Worm (Caenorhabditis elegans) whole organism, dauer: ENCODE results near the gene eor-2.
A peak's percentile ranks its signal among the peaks of the same experiment; 100 is the strongest.

Experiments used
- unc-62 ChIP-seq: sonication (generic microtip); optimal IDR thresholded peaks from 2 replicates; lab custom pipeline; 2017; ENCODE audit warnings: missing biosample characterization, missing genetic modification reagents, missing genetic modification characterization

Gene eor-2

DNA sequence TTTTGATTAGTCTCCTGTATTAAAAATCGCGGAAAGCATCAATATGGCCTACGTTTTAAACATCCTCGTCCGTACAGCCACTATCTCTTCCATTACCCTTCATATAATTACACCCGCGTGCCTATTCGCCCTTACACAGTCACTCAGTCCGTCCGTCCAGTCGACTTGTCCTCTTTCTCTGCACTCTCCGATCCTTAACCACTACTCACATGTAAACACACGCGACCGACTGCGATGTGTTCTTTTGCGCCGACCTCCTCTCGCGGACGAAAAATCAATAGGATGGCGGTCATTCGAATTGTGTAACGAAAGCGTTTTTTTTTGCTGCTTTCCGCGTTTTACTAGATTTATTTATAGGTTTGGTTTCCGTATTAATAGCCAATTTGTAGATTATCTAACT is at the start of gene eor-2:
eor-2 (plus strand) TSS at position 342 of the 400 bp plus-strand sequence.
- TF ChIP-seq unc-62 (GFP tag; lab: Kevin White, UChicago) = no peak

DNA sequence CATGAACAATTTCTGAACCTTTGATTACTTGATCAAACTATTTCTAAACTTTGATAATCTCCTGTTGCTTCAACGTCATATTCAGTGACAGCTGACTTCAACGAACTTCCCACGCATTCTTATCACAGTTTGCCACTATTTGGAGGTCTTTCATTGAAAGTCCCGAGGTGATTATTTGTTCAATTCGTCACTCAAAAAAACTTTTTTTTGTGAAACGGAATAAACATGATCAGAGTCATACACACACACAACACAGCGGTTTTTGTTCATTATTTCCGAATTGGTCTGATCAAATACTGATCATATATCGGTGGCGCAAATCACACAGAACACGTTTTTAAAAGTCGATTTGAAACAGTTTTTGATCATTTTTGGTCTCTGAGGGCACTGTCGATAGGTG is 46.4 kb upstream of the eor-2 start:
- no peak for TF ChIP-seq unc-62 (GFP tag; lab: Kevin White, UChicago)

ce11 chrX:14557352-14557935 is 45.4 kb upstream of the eor-2 start:
- no peak for TF ChIP-seq unc-62 (GFP tag; lab: Kevin White, UChicago)

DNA sequence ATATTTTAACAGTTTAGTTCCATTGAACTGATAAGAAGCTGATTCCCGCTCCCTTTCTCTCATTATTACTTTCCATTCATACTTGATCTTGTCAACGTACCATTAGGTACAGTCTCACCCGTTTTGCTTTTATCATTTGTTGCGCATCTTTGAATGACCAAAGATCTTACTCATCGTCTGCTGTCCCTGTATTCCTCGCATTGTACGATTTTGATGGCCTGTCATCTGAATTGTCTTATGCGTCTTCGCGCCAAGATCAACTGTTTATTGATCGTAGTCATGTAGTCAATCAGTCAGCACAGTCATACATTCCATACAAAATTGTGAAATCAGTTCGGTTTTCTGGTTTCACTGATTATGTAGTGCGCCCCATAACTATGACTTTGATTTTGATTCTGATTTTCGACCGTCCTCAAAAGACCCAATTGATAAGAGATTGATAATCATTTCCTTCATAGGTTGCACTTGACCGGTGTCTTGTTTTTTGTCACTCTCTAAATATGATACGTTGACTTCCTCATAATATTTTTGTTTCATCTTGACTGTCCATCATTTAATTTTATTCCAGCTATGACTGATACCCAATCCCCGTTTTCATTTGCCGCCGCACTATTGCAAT is 44.8 kb upstream of the eor-2 start, which contains the start of gene nhr-3:
nhr-3 (plus strand) TSS at position 569 of the 619 bp plus-strand sequence.
- TF ChIP-seq unc-62 (GFP tag; lab: Kevin White, UChicago) = no peak

DNA sequence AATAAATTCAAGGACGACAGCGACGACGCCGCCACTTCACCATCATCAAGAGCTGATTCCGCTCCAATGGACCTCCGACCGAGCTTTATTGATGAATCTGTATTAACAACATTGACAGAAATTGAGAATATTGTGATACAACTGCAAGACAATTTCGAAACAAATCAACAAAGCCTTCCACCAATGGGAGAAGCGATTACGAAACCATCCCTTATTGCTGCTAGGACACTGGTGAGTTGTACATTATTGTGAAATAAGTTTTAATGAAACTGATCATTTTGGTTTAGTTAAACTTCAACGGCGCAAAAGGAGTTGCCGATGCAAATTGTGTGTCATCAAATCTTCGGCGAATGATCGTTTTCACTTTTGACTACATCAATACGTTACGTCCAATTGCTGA is 43.7 kb upstream of the eor-2 start:
- no peak for TF ChIP-seq unc-62 (GFP tag; lab: Kevin White, UChicago)

ce11 chrX:14559519-14560296 is 43.1 kb upstream of the eor-2 start:
- TF ChIP-seq unc-62 (GFP tag; lab: Kevin White, UChicago) = no peak

ce11 chrX:14560297-14560680 is 42.5 kb upstream of the eor-2 start:
- peak; percentile 47 for TF ChIP-seq unc-62 (GFP tag; lab: Kevin White, UChicago)

DNA sequence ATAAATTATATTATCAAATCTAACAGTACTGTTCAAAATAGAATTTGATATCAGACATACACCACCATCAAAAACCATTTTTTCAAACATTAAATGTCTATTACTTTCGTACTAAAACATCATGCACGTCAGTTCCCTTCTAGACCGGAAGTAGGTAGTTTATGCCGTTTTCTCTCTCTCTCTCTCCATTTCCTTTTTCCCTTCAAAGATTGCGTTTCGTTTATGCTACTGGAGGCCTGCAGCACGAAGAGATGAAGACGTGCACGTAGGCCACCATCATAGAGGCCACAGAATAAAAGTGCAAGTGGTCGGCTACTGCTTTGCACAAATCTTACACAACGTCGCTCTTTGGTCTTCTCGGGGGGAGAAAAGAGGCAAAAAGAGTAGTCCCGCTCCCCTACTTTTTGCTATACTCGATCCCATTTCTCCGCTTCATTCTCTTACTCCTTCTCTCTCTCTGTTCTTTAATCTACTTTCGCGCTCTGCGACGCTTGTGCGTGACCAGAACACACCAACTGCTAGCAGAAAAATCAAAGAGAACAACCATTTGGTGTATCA is 41.3 kb upstream of the eor-2 start:
- no peak for TF ChIP-seq unc-62 (GFP tag; lab: Kevin White, UChicago)

- no peak for TF ChIP-seq unc-62 (GFP tag; lab: Kevin White, UChicago)
Observed at ce11 chrX:14562286-14563086, 40.3 kb upstream of the eor-2 start.

DNA sequence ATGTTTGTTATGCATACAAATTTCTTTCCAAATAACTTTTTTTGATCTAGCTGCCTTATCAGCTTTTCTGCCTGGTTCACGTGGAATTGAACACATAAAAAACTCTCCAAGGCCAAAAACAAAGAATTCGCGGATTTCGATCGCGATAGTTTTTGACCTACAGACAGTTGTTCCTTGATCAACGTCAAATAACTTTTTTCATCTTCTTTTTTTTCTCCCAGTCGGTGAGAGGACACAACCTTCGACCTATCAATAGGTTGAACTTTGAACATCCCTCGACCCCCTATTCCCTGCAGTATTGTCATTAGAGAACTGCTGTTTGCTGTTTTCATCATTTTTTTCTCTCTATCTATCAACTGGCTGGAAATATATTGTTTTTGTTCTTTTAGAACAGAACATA is 39.0 kb upstream of the eor-2 start:
- TF ChIP-seq unc-62 (GFP tag; lab: Kevin White, UChicago) = no peak

ce11 chrX:14565245-14565644 is 37.6 kb upstream of the eor-2 start:
- TF ChIP-seq unc-62 (GFP tag; lab: Kevin White, UChicago) = no peak

DNA sequence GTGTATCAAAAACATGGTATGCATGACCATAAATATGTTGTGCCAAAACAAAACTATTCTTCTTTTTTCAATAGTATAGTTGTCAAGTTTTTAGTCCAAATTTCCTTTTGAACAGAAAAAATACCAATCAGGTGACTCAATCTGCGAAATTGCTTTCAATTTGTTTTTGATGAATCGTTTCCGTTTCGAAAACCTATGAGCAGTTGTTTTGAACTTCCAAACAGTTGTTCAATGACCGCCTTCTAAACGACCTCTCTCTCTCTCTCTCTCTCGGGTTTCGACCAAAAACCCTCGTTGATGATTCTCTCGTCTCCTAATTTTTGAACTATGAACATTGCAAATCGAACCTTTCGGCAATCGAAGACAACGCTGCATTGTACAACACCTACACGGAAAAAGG is 36.8 kb upstream of the eor-2 start:
- TF ChIP-seq unc-62 (GFP tag; lab: Kevin White, UChicago) = no peak

- TF ChIP-seq unc-62 (GFP tag; lab: Kevin White, UChicago) = no peak
Observed at ce11 chrX:14568258-14568763, 34.5 kb upstream of the eor-2 start.

- TF ChIP-seq unc-62 (GFP tag; lab: Kevin White, UChicago) = no peak
Observed at ce11 chrX:14571277-14571676, 31.5 kb upstream of the eor-2 start.

DNA sequence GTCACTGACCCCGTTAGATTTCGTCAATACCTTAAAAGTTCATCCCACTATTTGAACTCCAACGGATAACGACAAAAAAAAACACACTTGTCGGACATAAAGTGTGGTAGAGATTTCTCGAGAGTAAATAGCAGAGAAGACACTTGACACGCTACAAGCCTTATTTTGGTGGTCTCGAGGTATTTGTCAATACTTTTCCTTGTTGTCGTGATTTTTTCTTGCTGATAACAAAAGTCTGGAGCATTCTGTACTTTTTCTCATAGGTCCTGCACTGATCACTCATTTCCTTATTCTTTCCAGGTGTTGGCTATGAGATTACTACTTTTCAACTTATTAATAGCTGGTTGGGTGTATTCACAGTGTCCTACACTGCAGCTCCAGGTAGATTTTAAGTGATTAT is 30.4 kb upstream of the eor-2 start, which contains the start of gene lron-1:
lron-1 (plus strand) TSS at position 301 of the 400 bp plus-strand sequence.
- TF ChIP-seq unc-62 (GFP tag; lab: Kevin White, UChicago) = no peak
